Worm (Caenorhabditis elegans) whole organism, L2 larva: ENCODE measurements around the gene lgc-43.

ENCODE experiments used
- C34F6.9 ChIP-seq: fragments of 150-350 bp; optimal IDR thresholded peaks from 2 replicates; lab custom pipeline; 2014; ENCODE audit warnings: missing biosample characterization, missing genetic modification characterization
- alr-1 ChIP-seq: fragments of 150-350 bp; optimal IDR thresholded peaks from 2 replicates; lab custom pipeline; 2014; ENCODE audit warnings: missing biosample characterization, missing genetic modification characterization
- crh-2 ChIP-seq: sonication (generic microtip); optimal IDR thresholded peaks from 2 replicates; lab custom pipeline; 2017; ENCODE audit warnings: missing biosample characterization, missing genetic modification characterization
- egl-27 ChIP-seq: sonication (generic microtip); optimal IDR thresholded peaks from 3 replicates; lab custom pipeline; 2017; ENCODE audit warnings: missing biosample characterization, missing genetic modification reagents, missing genetic modification characterization
- elt-1 ChIP-seq: fragments of 150-350 bp; optimal IDR thresholded peaks from 2 replicates; lab custom pipeline; 2014; ENCODE audit warnings: missing biosample characterization, missing genetic modification characterization
- lin-11 ChIP-seq: fragments of 150-350 bp; sonication (generic microtip); optimal IDR thresholded peaks from 2 replicates; lab custom pipeline; 2014; ENCODE audit warnings: missing biosample characterization, missing genetic modification characterization, inconsistent platforms, mixed read lengths
- lin-13 ChIP-seq: fragments of 150-350 bp; optimal IDR thresholded peaks from 2 replicates; lab custom pipeline; 2014; ENCODE audit warnings: missing biosample characterization, missing genetic modification reagents, missing genetic modification characterization
- nhr-11 ChIP-seq: fragments of 150-350 bp; optimal IDR thresholded peaks from 2 replicates; lab custom pipeline; 2014; ENCODE audit warnings: missing biosample characterization, missing genetic modification characterization
- nhr-12 ChIP-seq: fragments of 150-350 bp; optimal IDR thresholded peaks from 2 replicates; lab custom pipeline; 2014; ENCODE audit warnings: missing biosample characterization, missing genetic modification characterization
- skn-1 ChIP-seq: sonication (generic microtip); optimal IDR thresholded peaks from 2 replicates; lab custom pipeline; 2017; ENCODE audit warnings: missing biosample characterization, missing genetic modification characterization
- snpc-4 ChIP-seq: fragments of 150-350 bp; optimal IDR thresholded peaks from 2 replicates; lab custom pipeline; 2014; ENCODE audit warnings: missing biosample characterization, missing genetic modification characterization
- unc-62 ChIP-seq: fragments of 150-350 bp; optimal IDR thresholded peaks from 2 replicates; lab custom pipeline; 2014; ENCODE audit warnings: missing biosample characterization, missing genetic modification reagents, missing genetic modification characterization
- ztf-11 ChIP-seq: sonication (generic microtip); optimal IDR thresholded peaks from 2 replicates; lab custom pipeline; 2017; ENCODE audit warnings: missing biosample characterization, missing genetic modification characterization

ce11 chrIV:10561605-10562004 is 16.9 kb upstream of the lgc-43 start, which contains the start of gene him-8:
- TF ChIP-seq C34F6.9 (no peak), alr-1 (tag; lab: Kevin White, UChicago) (no peak), unc-62 (no peak), egl-27 (tag; lab: Kevin White, UChicago) (no peak), lin-11 (no peak), elt-1 (tag; lab: Kevin White, UChicago) (no peak), snpc-4 (tag; lab: Kevin White, UChicago) (no peak), nhr-11 (tag; lab: Kevin White, UChicago) (no peak), ztf-11 (no peak), lin-13 (GFP tag; lab: Kevin White, UChicago) (no peak), skn-1 (no peak), nhr-12 (no peak), crh-2 (tag; lab: Kevin White, UChicago) (no peak)
